Fruit fly (Drosophila melanogaster): ENCODE data around the gene Pkc98E.

Pkc98E gene

DNA sequence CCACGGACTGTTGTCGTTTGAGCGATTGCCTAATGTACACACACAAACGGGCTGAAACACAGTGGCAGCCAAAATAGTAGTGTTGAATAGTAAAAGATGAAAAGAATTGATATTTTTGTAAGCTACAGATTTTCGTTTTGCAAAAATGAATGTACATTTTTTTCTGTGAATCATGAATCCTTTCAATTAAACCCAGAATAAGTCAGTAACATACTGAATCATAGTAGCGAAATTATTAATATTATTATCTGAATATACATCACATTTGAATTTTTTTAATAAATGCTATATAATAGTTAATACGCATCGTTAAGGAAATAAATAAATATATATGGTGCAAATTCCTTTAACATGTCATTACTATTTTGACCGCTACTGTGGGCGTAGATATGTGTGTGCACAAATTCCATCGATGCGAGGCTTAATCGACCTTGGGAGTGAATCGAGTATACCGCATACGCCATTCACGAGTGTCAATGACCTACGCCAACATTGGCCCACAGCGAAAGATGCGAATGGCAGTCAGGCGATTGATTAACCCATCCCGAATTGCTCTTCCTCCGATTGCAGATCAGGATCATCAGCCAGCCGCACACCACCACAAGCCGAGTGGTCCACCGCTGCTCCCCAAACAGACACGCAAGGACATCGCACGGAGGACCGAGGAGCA lies 1.7 kb downstream of the Pkc98E start (continued):
- TF ChIP-seq hbn (GFP tag; IDR thresholded peaks at IDR 0.05; ENCODE audit: partially characterized antibody) (no peak), D19B (GFP tag; optimal IDR thresholded peaks at IDR 0.05) (peak; percentile 59), nom (GFP tag; optimal IDR thresholded peaks at IDR 0.05) (no peak), Gug (GFP tag; IDR thresholded peaks at IDR 0.05) (no peak), CG13775 (GFP tag; optimal IDR thresholded peaks at IDR 0.05) (peak; percentile 51), ken (GFP tag; IDR thresholded peaks at IDR 0.05) (0 out of 3 replicates have a peak, but pooled peaks have one; percentile 4), CG14667 (GFP tag; IDR thresholded peaks at IDR 0.05) (no peak), CG2199 (GFP tag; IDR thresholded peaks at IDR 0.05) (no peak), CG10959 (GFP tag; IDR thresholded peaks at IDR 0.05) (no peak), salm (tag; optimal IDR thresholded peaks at IDR 0.05) (peak; percentile 28), C15 (GFP tag; IDR thresholded peaks at IDR 0.05) (no peak), CG1647 (GFP tag; optimal IDR thresholded peaks at IDR 0.05) (no peak), nmo (GFP tag; optimal IDR thresholded peaks at IDR 0.05) (peak; percentile 78), BEAF-32 (GFP tag; optimal IDR thresholded peaks at IDR 0.05) (no peak), CG4404 (GFP tag; IDR thresholded peaks at IDR 0.05) (no peak), CG2712 (tag; optimal IDR thresholded peaks at IDR 0.05) (peak; percentile 76), CG6175 (GFP tag; IDR thresholded peaks at IDR 0.05) (no peak), CG12071 (GFP tag; optimal IDR thresholded peaks at IDR 0.05) (no peak), B-H1 (GFP tag; IDR thresholded peaks at IDR 0.05) (peak; percentile 37; the same call in 1 of the 3 replicates), pita (GFP tag; optimal IDR thresholded peaks at IDR 0.05) (no peak), CG13424 (tag; optimal IDR thresholded peaks at IDR 0.05) (peak; percentile 83), CG4707 (GFP tag; optimal IDR thresholded peaks at IDR 0.05) (no peak), E2f1 (GFP tag; IDR thresholded peaks at IDR 0.05) (peak; percentile 54), CG1832 (GFP tag; optimal IDR thresholded peaks at IDR 0.05) (no peak), onecut (GFP tag; IDR thresholded peaks at IDR 0.05) (no peak), CG9727 (GFP tag; optimal IDR thresholded peaks at IDR 0.05) (peak; percentile 75), pb (GFP tag; optimal IDR thresholded peaks at IDR 0.05) (no peak), fu2 (GFP tag; optimal IDR thresholded peaks at IDR 0.05) (no peak), chm (GFP tag; IDR thresholded peaks at IDR 0.05) (no peak), CG13287 (GFP tag; IDR thresholded peaks at IDR 0.05; ENCODE audit: partially characterized antibody) (no peak), sens (GFP tag) (peak; percentile 78), CG17361 (GFP tag; IDR thresholded peaks at IDR 0.05) (no peak; the same call in 2 of the 3 replicates), CG4360 (GFP tag; IDR thresholded peaks at IDR 0.05) (no peak), CG14050 (GFP tag; IDR thresholded peaks at IDR 0.05) (no peak), CG7745 (tag; optimal IDR thresholded peaks at IDR 0.05) (no peak)

dm6 chr3R:29049055-29049722 lies 10.2 kb downstream of the Pkc98E start, which contains the start of gene CG11837:
Gene CG11837 (plus strand): TSS chr3R:29049493.
- TF ChIP-seq bbx (GFP tag; IDR thresholded peaks at IDR 0.05; ENCODE audit: partially characterized antibody) (peak; percentile 48; the same call in 1 of the 2 replicates), pum (GFP tag; optimal IDR thresholded peaks at IDR 0.05) (no peak), Scr (GFP tag; IDR thresholded peaks at IDR 0.05; ENCODE audit: partially characterized antibody) (peak; percentile 42), zen2 (GFP tag; IDR thresholded peaks at IDR 0.05; ENCODE audit: partially characterized antibody) (0 out of 3 replicates have a peak, but pooled peaks have one; percentile 4), stwl (tag; optimal IDR thresholded peaks at IDR 0.05) (peak; percentile 4), dm (GFP tag; optimal IDR thresholded peaks at IDR 0.05) (peak; percentile 86), CG34224 (GFP tag; IDR thresholded peaks at IDR 0.05; ENCODE audit: partially characterized antibody) (peak; percentile 56; the same call in 1 of the 3 replicates), hbn (GFP tag; IDR thresholded peaks at IDR 0.05; ENCODE audit: partially characterized antibody) (0 out of 2 replicates have a peak, but pooled peaks have one; percentile 25), MBD-R2 (GFP tag; IDR thresholded peaks at IDR 0.05) (peak; percentile 50; the same call in 1 of the 2 replicates), CG34422 (GFP tag; IDR thresholded peaks at IDR 0.05) (peak; percentile 14; the same call in 1 of the 3 replicates), unc-4 (GFP tag; IDR thresholded peaks at IDR 0.05; ENCODE audit: partially characterized antibody) (no peak), Dfd (GFP tag; optimal IDR thresholded peaks at IDR 0.05) (no peak), E2f2 (GFP tag; IDR thresholded peaks at IDR 0.05) (peak; percentile 16; the same call in 1 of the 2 replicates), Sox100B (GFP tag; optimal IDR thresholded peaks at IDR 0.05) (no peak), Dip2 (GFP tag; IDR thresholded peaks at IDR 0.05) (no peak), her (GFP tag; optimal IDR thresholded peaks at IDR 0.05) (no peak), fu2 (GFP tag; optimal IDR thresholded peaks at IDR 0.05) (no peak)
